Worm (Caenorhabditis elegans) whole organism, late embryonic: ENCODE data around the gene srh-87.

Experiments used
- C38D4.7 ChIP-seq: fragments of 200-800 bp; sonication (Bioruptor generic); optimal IDR thresholded peaks from 2 replicates; lab custom pipeline; 2018; ENCODE audit warnings: mild to moderate bottlenecking, missing genetic modification characterization, moderate library complexity, missing compliant biosample characterization
- F13H6.1 ChIP-seq: sonication (generic microtip); optimal IDR thresholded peaks from 2 replicates; lab custom pipeline; 2016; ENCODE audit warnings: missing genetic modification characterization, missing compliant biosample characterization
- K02D7.2 ChIP-seq: sonication (generic microtip); optimal IDR thresholded peaks from 2 replicates; lab custom pipeline; 2017; ENCODE audit warnings: mild to moderate bottlenecking, missing genetic modification characterization, missing compliant biosample characterization
- T23F11.4 ChIP-seq: fragments of 200-800 bp; sonication (Bioruptor generic); optimal IDR thresholded peaks from 2 replicates; lab custom pipeline; 2018; ENCODE audit warnings: mild to moderate bottlenecking, missing genetic modification characterization, missing compliant biosample characterization
- ahr-1 ChIP-seq: sonication (generic microtip); optimal IDR thresholded peaks from 2 replicates; lab custom pipeline; 2016; ENCODE audit warnings: missing genetic modification characterization, missing compliant biosample characterization
- ama-1 ChIP-seq: fragments of 150-350 bp; optimal IDR thresholded peaks from 2 replicates; lab custom pipeline; 2014
- ceh-18 ChIP-seq: sonication (generic microtip); optimal IDR thresholded peaks from 2 replicates; lab custom pipeline; 2016; ENCODE audit warnings: missing genetic modification characterization, missing compliant biosample characterization
- ceh-24 ChIP-seq: sonication (generic microtip); optimal IDR thresholded peaks from 2 replicates; lab custom pipeline; 2016; ENCODE audit warnings: mild to moderate bottlenecking, missing genetic modification characterization, missing compliant biosample characterization
- ceh-34 ChIP-seq: sonication (generic microtip); optimal IDR thresholded peaks from 2 replicates; lab custom pipeline; 2016; ENCODE audit warnings: mild to moderate bottlenecking, missing genetic modification characterization, missing compliant biosample characterization
- ceh-6 ChIP-seq: fragments of 200-800 bp; sonication (Bioruptor generic); optimal IDR thresholded peaks from 2 replicates; lab custom pipeline; 2018; ENCODE audit warnings: mild to moderate bottlenecking, missing genetic modification characterization, missing compliant biosample characterization
- che-1 ChIP-seq: sonication (generic microtip); optimal IDR thresholded peaks from 2 replicates; lab custom pipeline; 2016; ENCODE audit warnings: mild to moderate bottlenecking, missing genetic modification characterization, missing compliant biosample characterization
- dmd-4 ChIP-seq: sonication (generic microtip); optimal IDR thresholded peaks from 2 replicates; lab custom pipeline; 2016; ENCODE audit warnings: borderline replicate concordance, missing genetic modification characterization, missing compliant biosample characterization
- dve-1 ChIP-seq: sonication (generic microtip); optimal IDR thresholded peaks from 2 replicates; lab custom pipeline; 2017; ENCODE audit warnings: antibody characterized with exemption, mild to moderate bottlenecking, missing genetic modification characterization, missing compliant biosample characterization
- elt-2 ChIP-seq: sonication (generic microtip); optimal IDR thresholded peaks from 2 replicates; lab custom pipeline; 2016; ENCODE audit warnings: missing genetic modification reagents, missing genetic modification characterization, missing compliant biosample characterization
- elt-4 ChIP-seq: sonication (generic microtip); optimal IDR thresholded peaks from 2 replicates; lab custom pipeline; 2016; ENCODE audit warnings: missing genetic modification characterization, missing compliant biosample characterization
- fax-1 ChIP-seq: sonication (generic microtip); optimal IDR thresholded peaks from 2 replicates; lab custom pipeline; 2016; ENCODE audit warnings: missing genotype, missing genetic modification characterization, missing compliant biosample characterization
- fkh-6 ChIP-seq: sonication (generic microtip); optimal IDR thresholded peaks from 2 replicates; lab custom pipeline; 2016; ENCODE audit warnings: missing genetic modification characterization, missing compliant biosample characterization
- gmeb-2 ChIP-seq: sonication (generic microtip); optimal IDR thresholded peaks from 2 replicates; lab custom pipeline; 2016; ENCODE audit warnings: missing genetic modification characterization, inconsistent platforms, missing compliant biosample characterization
- hlh-30 ChIP-seq: sonication (generic microtip); optimal IDR thresholded peaks from 2 replicates; lab custom pipeline; 2017; ENCODE audit warnings: antibody characterized with exemption, missing genetic modification characterization, missing compliant biosample characterization; ENCODE audit not compliant: insufficient read depth
- hlh-6 ChIP-seq: sonication (generic microtip); optimal IDR thresholded peaks from 2 replicates; lab custom pipeline; 2016; ENCODE audit warnings: missing genotype, missing genetic modification characterization, missing compliant biosample characterization
- hlh-8 ChIP-seq: sonication (generic microtip); optimal IDR thresholded peaks from 2 replicates; lab custom pipeline; 2016; ENCODE audit warnings: missing genotype, missing genetic modification characterization, missing compliant biosample characterization
- lim-6 ChIP-seq: sonication (generic microtip); optimal IDR thresholded peaks from 2 replicates; lab custom pipeline; 2016; ENCODE audit warnings: missing genetic modification characterization, missing compliant biosample characterization
- madf-2 ChIP-seq: sonication (generic microtip); optimal IDR thresholded peaks from 2 replicates; lab custom pipeline; 2017; ENCODE audit warnings: missing genetic modification characterization, missing compliant biosample characterization
- nhr-11 ChIP-seq: fragments of 150-350 bp; optimal IDR thresholded peaks from 2 replicates; lab custom pipeline; 2014; ENCODE audit warnings: missing biosample characterization, missing genetic modification characterization
- npax-4 ChIP-seq: sonication (generic microtip); optimal IDR thresholded peaks from 2 replicates; lab custom pipeline; 2016; ENCODE audit warnings: missing genetic modification characterization, missing compliant biosample characterization
- pat-9 ChIP-seq: fragments of 200-800 bp; sonication (Bioruptor generic); optimal IDR thresholded peaks from 2 replicates; lab custom pipeline; 2018; ENCODE audit warnings: mild to moderate bottlenecking, missing genetic modification characterization, moderate library complexity, missing compliant biosample characterization
- pha-2 ChIP-seq: sonication (generic microtip); optimal IDR thresholded peaks from 2 replicates; lab custom pipeline; 2017; ENCODE audit warnings: mild to moderate bottlenecking, missing genetic modification characterization, missing compliant biosample characterization
- pha-4 ChIP-seq: fragments of 150-350 bp; optimal IDR thresholded peaks from 2 replicates; lab custom pipeline; 2018; ENCODE audit warnings: missing biosample characterization, missing genetic modification reagents, missing genetic modification characterization
- pros-1 ChIP-seq: fragments of 150-350 bp; optimal IDR thresholded peaks from 2 replicates; lab custom pipeline; 2014; ENCODE audit warnings: missing biosample characterization, missing genetic modification reagents, missing genetic modification characterization
- rnt-1 ChIP-seq: sonication (generic microtip); optimal IDR thresholded peaks from 2 replicates; lab custom pipeline; 2016; ENCODE audit warnings: missing genetic modification characterization, missing compliant biosample characterization
- sdc-2 ChIP-seq: sonication (generic microtip); optimal IDR thresholded peaks from 2 replicates; lab custom pipeline; 2016; ENCODE audit warnings: missing genotype, missing genetic modification characterization, missing compliant biosample characterization
- sox-2 ChIP-seq: fragments of 200-800 bp; sonication (Bioruptor generic); IDR thresholded peaks from 2 replicates; pipeline ENCODE4 v1.3.6; 2022; ENCODE audit warnings: missing genetic modification reagents, missing genetic modification characterization, missing compliant biosample characterization
- sox-4 ChIP-seq: sonication (generic microtip); optimal IDR thresholded peaks from 2 replicates; lab custom pipeline; 2017; ENCODE audit warnings: mild to moderate bottlenecking, missing genetic modification characterization, inconsistent platforms, missing compliant biosample characterization
- tbx-7 ChIP-seq: sonication (generic microtip); optimal IDR thresholded peaks from 2 replicates; lab custom pipeline; 2016; ENCODE audit warnings: missing genotype, missing genetic modification characterization, missing compliant biosample characterization
- ttx-3 ChIP-seq: sonication (generic microtip); optimal IDR thresholded peaks from 2 replicates; lab custom pipeline; 2016; ENCODE audit warnings: missing genetic modification reagents, missing genetic modification characterization, missing compliant biosample characterization
- unc-3 ChIP-seq, 2 experiments: fragments of 200-800 bp in 1 of 2; sonication (Bioruptor generic) in 1 of 2; sonication (generic microtip) in 1 of 2; conservative IDR thresholded peaks in 1 of 2; optimal IDR thresholded peaks in 1 of 2; 2 replicates each; pipeline versions ENCODE4 v1.3.6 to Lab custom; 2016 to 2022; ENCODE audit warnings: missing compliant biosample characterization in 2 of 2, missing genetic modification characterization in 2 of 2, missing genetic modification reagents in 1 of 2
- unc-42 ChIP-seq: sonication (generic microtip); optimal IDR thresholded peaks from 2 replicates; lab custom pipeline; 2016; ENCODE audit warnings: missing genotype, missing genetic modification characterization, missing compliant biosample characterization
- unc-55 ChIP-seq: sonication (generic microtip); optimal IDR thresholded peaks from 2 replicates; lab custom pipeline; 2017; ENCODE audit warnings: missing biosample characterization, missing genetic modification reagents, missing genetic modification characterization
- unc-86 ChIP-seq: sonication (generic microtip); optimal IDR thresholded peaks from 2 replicates; lab custom pipeline; 2016; ENCODE audit warnings: missing genetic modification characterization, missing compliant biosample characterization
- zip-5 ChIP-seq: sonication (generic microtip); optimal IDR thresholded peaks from 2 replicates; lab custom pipeline; 2016; ENCODE audit warnings: missing genetic modification characterization, missing compliant biosample characterization
- ztf-16 ChIP-seq: sonication (generic microtip); optimal IDR thresholded peaks from 2 replicates; lab custom pipeline; 2017; ENCODE audit warnings: missing genetic modification characterization, missing compliant biosample characterization

Gene srh-87

ce11 chrV:2931252-2931651, 14.2 kb downstream of the srh-87 start, which contains the start of gene C31B8.1:
Gene C31B8.1 (plus strand): TSS chrV:2931552.
- TF ChIP-seq K02D7.2 (tag; lab: Kevin White, UChicago) (no peak), ama-1 (no peak), elt-4 (tag; lab: Kevin White, UChicago) (no peak), pros-1 (tag; lab: Kevin White, UChicago) (no peak), ceh-6 (GFP tag; lab: Kevin White, UChicago) (no peak), pha-2 (tag; lab: Kevin White, UChicago) (no peak), hlh-30 (tag; lab: Kevin White, UChicago) (no peak), fax-1 (tag; lab: Kevin White, UChicago) (no peak), hlh-8 (no peak), ceh-18 (tag; lab: Kevin White, UChicago) (no peak), madf-2 (no peak), dve-1 (no peak), unc-3 (GFP tag; conservative IDR thresholded peaks at IDR 0.05; lab: Robert Waterston, UW) (no peak), unc-3 (tag; optimal IDR thresholded peaks at IDR 0.05; lab: Kevin White, UChicago) (no peak), gmeb-2 (tag; lab: Kevin White, UChicago) (no peak), fkh-6 (tag; lab: Kevin White, UChicago) (no peak), elt-2 (no peak), hlh-6 (tag; lab: Kevin White, UChicago) (no peak), lim-6 (tag; lab: Kevin White, UChicago) (no peak), ztf-16 (tag; lab: Kevin White, UChicago) (no peak), sox-2 (no peak)

ce11 chrV:2929753-2930152, 15.7 kb downstream of the srh-87 start, which contains the start of gene C31B8.16:
Gene C31B8.16 (plus strand): TSS chrV:2930053.
- no peak for TF ChIP-seq unc-86 (tag; lab: Kevin White, UChicago)
- TF ChIP-seq unc-55 (GFP tag; lab: Kevin White, UChicago), result no peak
- no peak for TF ChIP-seq pha-2 (tag; lab: Kevin White, UChicago)
- no peak for TF ChIP-seq ceh-34
- TF ChIP-seq dve-1, result no peak
- TF ChIP-seq npax-4, result no peak
- no peak for TF ChIP-seq unc-42
- TF ChIP-seq ama-1, result no peak
- TF ChIP-seq sdc-2, result no peak
- no peak for TF ChIP-seq K02D7.2 (tag; lab: Kevin White, UChicago)
- TF ChIP-seq ahr-1 (tag; lab: Kevin White, UChicago), result no peak
- TF ChIP-seq pha-4 (tag; lab: Kevin White, UChicago), result no peak
- no peak for TF ChIP-seq pat-9
- no peak for TF ChIP-seq F13H6.1 (tag; lab: Kevin White, UChicago)
- TF ChIP-seq tbx-7 (tag; lab: Kevin White, UChicago), result no peak

ce11 chrV:2927553-2927952, 17.9 kb downstream of the srh-87 start, which contains the start of gene C31B8.12:
Gene C31B8.12 (minus strand): TSS chrV:2927653.
- TF ChIP-seq ttx-3 (tag; lab: Kevin White, UChicago) (no peak), dve-1 (no peak), madf-2 (no peak), elt-4 (tag; lab: Kevin White, UChicago) (no peak)

ce11 chrV:2922594-2922993, 22.9 kb downstream of the srh-87 start, which contains the start of gene srh-38:
Gene srh-38 (minus strand): TSS chrV:2922694.
- TF ChIP-seq dmd-4 (tag; lab: Kevin White, UChicago), result no peak
- no peak for TF ChIP-seq zip-5
- no peak for TF ChIP-seq npax-4
- no peak for TF ChIP-seq fkh-6 (tag; lab: Kevin White, UChicago)
- TF ChIP-seq unc-86 (tag; lab: Kevin White, UChicago), result no peak
- no peak for TF ChIP-seq ceh-24 (tag; lab: Kevin White, UChicago)
- TF ChIP-seq rnt-1, result no peak
- no peak for TF ChIP-seq hlh-30 (tag; lab: Kevin White, UChicago)
- TF ChIP-seq sox-4 (tag; lab: Kevin White, UChicago), result no peak
- no peak for TF ChIP-seq K02D7.2 (tag; lab: Kevin White, UChicago)
- no peak for TF ChIP-seq T23F11.4 (GFP tag; lab: Kevin White, UChicago)
- TF ChIP-seq ceh-6 (GFP tag; lab: Kevin White, UChicago), result no peak
- no peak for TF ChIP-seq C38D4.7 (GFP tag; lab: Kevin White, UChicago)
- no peak for TF ChIP-seq lim-6 (tag; lab: Kevin White, UChicago)
- no peak for TF ChIP-seq gmeb-2 (tag; lab: Kevin White, UChicago)
- no peak for TF ChIP-seq nhr-11 (tag; lab: Kevin White, UChicago)
- no peak for TF ChIP-seq ceh-34
- no peak for TF ChIP-seq che-1 (tag; lab: Kevin White, UChicago)
